Worm (Caenorhabditis elegans) whole organism, L4 larva: Measurements from ENCODE around the gene coa-1.

Experiments used
- R02D3.7 ChIP-seq: fragments of 150-350 bp; sonication (generic microtip); optimal IDR thresholded peaks from 3 replicates; lab custom pipeline; 2014; ENCODE audit warnings: missing biosample characterization, missing genetic modification characterization
- Y105C5A.15 ChIP-seq: fragments of 200-800 bp; sonication (Bioruptor generic); IDR thresholded peaks from 2 replicates; pipeline ENCODE4 v1.3.6; 2022; ENCODE audit warnings: missing genetic modification characterization, missing compliant biosample characterization
- Y75B8A.6 ChIP-seq: fragments of 200-800 bp; sonication (Bioruptor generic); IDR thresholded peaks from 2 replicates; pipeline ENCODE4 v1.3.6; 2022; ENCODE audit warnings: missing genetic modification reagents, missing genetic modification characterization, missing compliant biosample characterization
- aha-1 ChIP-seq: fragments of 150-350 bp; peaks from one replicate; lab custom pipeline; 2014; ENCODE audit warnings: missing biosample characterization, missing genetic modification characterization
- ceh-82 ChIP-seq: sonication (generic microtip); optimal IDR thresholded peaks from 2 replicates; lab custom pipeline; 2017; ENCODE audit warnings: missing biosample characterization, missing genetic modification characterization
- ctbp-1 ChIP-seq: fragments of 200-800 bp; sonication (Bioruptor generic); IDR thresholded peaks from 2 replicates; pipeline ENCODE4 v1.3.6; 2022; ENCODE audit warnings: missing genetic modification reagents, missing genetic modification characterization, missing compliant biosample characterization
- daf-16 ChIP-seq, 3 experiments: sonication (generic microtip); optimal IDR thresholded peaks; 2 replicates each; lab custom pipeline; 2016 to 2017; ENCODE audit warnings: missing genetic modification characterization in 3 of 3, missing genetic modification reagents in 3 of 3, mild to moderate bottlenecking in 2 of 3, missing compliant biosample characterization in 2 of 3, missing biosample characterization in 1 of 3, moderate library complexity in 1 of 3
- daf-19 ChIP-seq: fragments of 200-800 bp; sonication (Bioruptor generic); conservative IDR thresholded peaks from 2 replicates; pipeline ENCODE4 v1.3.6; 2022; ENCODE audit warnings: missing genetic modification characterization, missing compliant biosample characterization
- dmd-6 ChIP-seq: fragments of 200-800 bp; sonication (Bioruptor generic); IDR thresholded peaks from 2 replicates; pipeline ENCODE4 v1.3.6; 2022; ENCODE audit warnings: missing genetic modification reagents, missing genetic modification characterization, missing compliant biosample characterization
- dmd-9 ChIP-seq: fragments of 200-800 bp; sonication (Bioruptor generic); IDR thresholded peaks from 2 replicates; pipeline ENCODE4 v1.3.6; 2022; ENCODE audit warnings: missing genetic modification reagents, missing genetic modification characterization, missing compliant biosample characterization
- dpl-1 ChIP-seq: fragments of 150-350 bp; optimal IDR thresholded peaks from 2 replicates; lab custom pipeline; 2014; ENCODE audit warnings: missing biosample characterization, missing genetic modification reagents, missing genetic modification characterization
- dve-1 ChIP-seq: sonication (generic microtip); optimal IDR thresholded peaks from 2 replicates; lab custom pipeline; 2017; ENCODE audit warnings: antibody characterized with exemption, mild to moderate bottlenecking, missing genetic modification characterization, missing compliant biosample characterization; ENCODE audit not compliant: insufficient read depth
- egl-27 ChIP-seq: sonication (generic microtip); optimal IDR thresholded peaks from 3 replicates; lab custom pipeline; 2017; ENCODE audit warnings: missing biosample characterization, missing genetic modification reagents, missing genetic modification characterization
- fkh-10 ChIP-seq: fragments of 150-350 bp; optimal IDR thresholded peaks from 2 replicates; lab custom pipeline; 2014; ENCODE audit warnings: missing biosample characterization, missing genetic modification reagents, missing genetic modification characterization
- gei-8 ChIP-seq: fragments of 200-800 bp; sonication (Bioruptor generic); optimal IDR thresholded peaks from 2 replicates; lab custom pipeline; 2018; ENCODE audit warnings: mild to moderate bottlenecking, missing genetic modification characterization, missing compliant biosample characterization
- hlh-11 ChIP-seq: fragments of 200-800 bp; sonication (Bioruptor generic); optimal IDR thresholded peaks from 2 replicates; lab custom pipeline; 2018; ENCODE audit warnings: mild to moderate bottlenecking, missing genetic modification characterization, missing compliant biosample characterization
- lim-7 ChIP-seq: fragments of 200-800 bp; sonication (Bioruptor generic); IDR thresholded peaks from 2 replicates; pipeline ENCODE4 v1.3.6; 2022; ENCODE audit warnings: missing genetic modification characterization, missing compliant biosample characterization
- lin-29 ChIP-seq: fragments of 200-800 bp; sonication (Bioruptor generic); IDR thresholded peaks from 2 replicates; pipeline ENCODE4 v1.3.6; 2022; ENCODE audit warnings: missing genetic modification reagents, missing genetic modification characterization, missing compliant biosample characterization
- lin-38 ChIP-seq: fragments of 200-800 bp; sonication (Bioruptor generic); IDR thresholded peaks from 2 replicates; pipeline ENCODE4 v1.3.6; 2022; ENCODE audit warnings: missing genetic modification reagents, missing genetic modification characterization, missing compliant biosample characterization
- madf-5 ChIP-seq, 2 experiments: fragments of 200-800 bp; sonication (Bioruptor generic); IDR thresholded peaks; 2 replicates each; pipeline ENCODE4 v1.3.6; 2022; ENCODE audit warnings: missing compliant biosample characterization in 2 of 2, missing genetic modification characterization in 2 of 2
- madf-9 ChIP-seq: fragments of 200-800 bp; sonication (Bioruptor generic); conservative IDR thresholded peaks from 2 replicates; pipeline ENCODE4 v1.3.6; 2022; ENCODE audit warnings: missing genetic modification reagents, missing genetic modification characterization, missing compliant biosample characterization
- mes-2 ChIP-seq: sonication (generic microtip); optimal IDR thresholded peaks from 2 replicates; lab custom pipeline; 2016; ENCODE audit warnings: missing genotype, mild to moderate bottlenecking, missing genetic modification characterization, missing compliant biosample characterization; ENCODE audit not compliant: poor library complexity, severe bottlenecking
- nhr-102 ChIP-seq: sonication (generic microtip); optimal IDR thresholded peaks from 2 replicates; lab custom pipeline; 2016; ENCODE audit warnings: mild to moderate bottlenecking, missing genetic modification characterization, moderate library complexity, missing compliant biosample characterization
- nhr-11 ChIP-seq: fragments of 150-350 bp; optimal IDR thresholded peaks from 2 replicates; lab custom pipeline; 2014; ENCODE audit warnings: missing biosample characterization, missing genetic modification characterization
- nhr-111 ChIP-seq: fragments of 200-800 bp; sonication (Bioruptor generic); optimal IDR thresholded peaks from 2 replicates; lab custom pipeline; 2018; ENCODE audit warnings: mild to moderate bottlenecking, missing genetic modification characterization, missing compliant biosample characterization
- nhr-28 ChIP-seq: fragments of 150-350 bp; optimal IDR thresholded peaks from 2 replicates; lab custom pipeline; 2014; ENCODE audit warnings: missing biosample characterization, missing genetic modification characterization
- nhr-41 ChIP-seq: fragments of 200-800 bp; sonication (Bioruptor generic); IDR thresholded peaks from 2 replicates; pipeline ENCODE4 v1.3.6; 2022; ENCODE audit warnings: missing genetic modification reagents, missing genetic modification characterization, missing compliant biosample characterization
- nhr-48 ChIP-seq: sonication (generic microtip); optimal IDR thresholded peaks from 2 replicates; lab custom pipeline; 2016; ENCODE audit warnings: mild to moderate bottlenecking, missing genetic modification characterization, missing compliant biosample characterization
- nhr-76 ChIP-seq: fragments of 150-350 bp; optimal IDR thresholded peaks from 2 replicates; lab custom pipeline; 2014; ENCODE audit warnings: missing biosample characterization, missing genetic modification characterization
- nhr-77 ChIP-seq: fragments of 150-350 bp; optimal IDR thresholded peaks from 2 replicates; lab custom pipeline; 2014; ENCODE audit warnings: missing biosample characterization, missing genetic modification characterization
- php-3 ChIP-seq: fragments of 200-800 bp; sonication (Bioruptor generic); IDR thresholded peaks from 2 replicates; pipeline ENCODE4 v1.3.6; 2022; ENCODE audit warnings: missing genetic modification reagents, missing genetic modification characterization, missing compliant biosample characterization
- pqm-1 ChIP-seq: sonication (generic microtip); optimal IDR thresholded peaks from 2 replicates; lab custom pipeline; 2017; ENCODE audit warnings: missing biosample characterization, missing genetic modification characterization
- rbr-2 ChIP-seq: sonication (generic microtip); optimal IDR thresholded peaks from 2 replicates; lab custom pipeline; 2016; ENCODE audit warnings: missing genotype, missing genetic modification characterization, missing compliant biosample characterization
- saeg-2 ChIP-seq: fragments of 200-800 bp; sonication (Bioruptor generic); IDR thresholded peaks from 2 replicates; pipeline ENCODE4 v1.3.6; 2022; ENCODE audit warnings: missing genetic modification reagents, missing genetic modification characterization, missing compliant biosample characterization
- skn-1 ChIP-seq: fragments of 150-350 bp; optimal IDR thresholded peaks from 2 replicates; lab custom pipeline; 2014; ENCODE audit warnings: missing biosample characterization, missing genetic modification characterization
- tag-97 ChIP-seq: fragments of 200-800 bp; sonication (Bioruptor generic); IDR thresholded peaks from 2 replicates; pipeline ENCODE4 v1.3.6; 2022; ENCODE audit warnings: missing genetic modification characterization, missing compliant biosample characterization
- tra-1 ChIP-seq: fragments of 200-800 bp; sonication (Bioruptor generic); IDR thresholded peaks from 2 replicates; pipeline ENCODE4 v1.3.6; 2022; ENCODE audit warnings: missing genetic modification reagents, missing genetic modification characterization, missing compliant biosample characterization
- unc-62 ChIP-seq, 3 experiments: fragments of 150-350 bp in 1 of 3; sonication (generic microtip); optimal IDR thresholded peaks in 2 of 3; peaks in 1 of 3; 1 replicate in 1 of 3; 2 replicates in 2 of 3; lab custom pipeline; 2014 to 2017; ENCODE audit warnings: missing biosample characterization in 3 of 3, missing genetic modification characterization in 3 of 3, missing genetic modification reagents in 3 of 3, missing genotype in 1 of 3
- zfp-2 ChIP-seq: sonication (generic microtip); optimal IDR thresholded peaks from 2 replicates; lab custom pipeline; 2016; ENCODE audit warnings: mild to moderate bottlenecking, missing genetic modification characterization, missing compliant biosample characterization
- ztf-7 ChIP-seq: fragments of 150-350 bp; optimal IDR thresholded peaks from 2 replicates; lab custom pipeline; 2014; ENCODE audit warnings: missing biosample characterization, missing genetic modification characterization

Gene coa-1

DNA sequence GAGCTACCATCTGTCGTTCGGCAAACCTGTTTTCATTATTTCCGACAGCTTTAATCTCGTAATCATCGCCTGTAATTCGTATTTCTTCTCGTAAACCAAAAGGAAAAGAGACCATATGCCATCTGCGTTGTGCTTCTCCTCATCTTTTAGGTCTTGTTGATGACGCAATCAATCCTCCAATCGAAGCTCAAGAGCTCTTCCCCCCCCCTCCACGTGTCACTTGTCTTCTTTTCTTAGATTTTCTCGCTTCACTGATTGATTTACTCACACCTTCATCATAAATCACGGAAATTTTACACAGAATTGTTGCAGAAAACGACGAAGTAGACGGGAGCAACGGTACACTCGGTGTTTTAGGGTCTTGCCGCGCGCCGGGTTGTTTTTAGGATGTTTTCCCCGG, 26.4 kb upstream of the coa-1 start, which contains the start of gene tcl-2:
Gene tcl-2 (plus strand): TSS at position 388 of the 400 bp plus-strand sequence.
- TF ChIP-seq tra-1 (GFP tag; lab: Robert Waterston, UW) (no peak), zfp-2 (tag; lab: Kevin White, UChicago) (no peak)

- TF ChIP-seq ztf-7 (tag; lab: Kevin White, UChicago) (no peak), fkh-10 (no peak), Y75B8A.6 (GFP tag; lab: Robert Waterston, UW) (no peak), nhr-102 (tag; lab: Kevin White, UChicago) (no peak), nhr-28 (tag; lab: Kevin White, UChicago) (no peak), lin-38 (GFP tag; lab: Robert Waterston, UW) (no peak), nhr-111 (no peak), nhr-77 (tag; lab: Kevin White, UChicago) (no peak), dmd-9 (GFP tag; lab: Robert Waterston, UW) (no peak), nhr-48 (tag; lab: Kevin White, UChicago) (no peak), daf-19 (GFP tag; lab: Robert Waterston, UW) (no peak)
These were observed 25.4 kb upstream of the coa-1 start for ce11 chrIV:179700-180099.

DNA sequence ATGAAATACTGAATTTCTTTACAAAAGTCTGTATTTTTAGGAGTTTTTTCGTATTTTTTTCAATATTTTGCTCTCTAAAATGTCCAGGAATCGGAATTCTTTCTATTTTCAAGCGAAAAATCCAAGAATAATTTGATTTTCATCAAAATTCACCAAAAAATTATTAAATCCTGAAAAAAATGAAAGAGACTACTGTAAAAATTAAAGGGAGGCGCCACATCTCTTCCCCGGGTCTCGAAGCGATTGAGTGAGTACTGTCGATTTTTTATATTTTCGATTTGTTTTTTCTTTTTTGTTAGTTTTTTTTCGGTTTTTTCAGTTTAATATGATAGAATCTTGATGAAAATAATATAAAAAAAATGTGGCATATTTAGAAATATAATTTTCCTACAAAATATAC, 21.6 kb upstream of the coa-1 start:
- no peak for TF ChIP-seq gei-8 (GFP tag; lab: Kevin White, UChicago)
- TF ChIP-seq nhr-41 (GFP tag; lab: Robert Waterston, UW), result no peak
- TF ChIP-seq aha-1 (tag; lab: Kevin White, UChicago), result peak; percentile 59

DNA sequence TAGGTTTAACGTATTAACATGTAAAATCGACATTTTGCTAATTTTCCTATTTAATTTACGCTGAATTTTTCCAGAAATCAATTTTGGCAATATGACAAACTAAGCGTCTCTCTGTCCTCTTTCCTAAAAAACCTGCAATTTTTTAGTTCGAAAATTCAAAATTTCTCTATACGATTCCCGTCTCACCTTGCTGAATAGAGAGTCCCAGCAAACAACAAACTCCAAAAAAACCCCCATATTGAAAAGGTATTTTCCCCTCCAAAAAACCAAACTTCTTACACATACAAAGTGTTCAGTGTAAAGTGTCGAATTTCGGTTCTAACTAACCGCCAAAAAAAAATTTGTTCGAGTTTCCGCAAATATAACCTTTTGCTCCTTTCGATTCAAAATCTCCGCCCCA, 20.9 kb upstream of the coa-1 start, which contains the start of gene pnc-1:
Gene pnc-1 (plus strand): TSS at position 301 of the 400 bp plus-strand sequence.
- TF ChIP-seq unc-62 (GFP tag; optimal IDR thresholded peaks at IDR 0.05 in 1 of 2; lab: Kevin White, UChicago) (peak in 1 of 2 experiments; percentile 63), unc-62 (tag; optimal IDR thresholded peaks at IDR 0.05; lab: Kevin White, UChicago) (no peak), nhr-76 (tag; lab: Kevin White, UChicago) (no peak)

ce11 chrIV:186110-186509, 19.0 kb upstream of the coa-1 start:
- peak; percentile 13 for TF ChIP-seq rbr-2 (tag; lab: Kevin White, UChicago)
- peak; percentile 31 for TF ChIP-seq nhr-11 (tag; lab: Kevin White, UChicago)
- TF ChIP-seq nhr-111, result no peak
- TF ChIP-seq aha-1 (tag; lab: Kevin White, UChicago), result peak; percentile 5
- TF ChIP-seq tag-97, result no peak
- no peak for TF ChIP-seq lim-7 (GFP tag; lab: Robert Waterston, UW)
- no peak for TF ChIP-seq skn-1 (tag; lab: Kevin White, UChicago)

- no peak for TF ChIP-seq ceh-82
- no peak for TF ChIP-seq daf-16 (GFP tag; optimal IDR thresholded peaks at IDR 0.05; lab: Kevin White, UChicago)
- TF ChIP-seq daf-16 (tag; optimal IDR thresholded peaks at IDR 0.05; lab: Kevin White, UChicago), result peak; percentile 23
- no peak for TF ChIP-seq R02D3.7
- no peak for TF ChIP-seq egl-27 (tag; lab: Kevin White, UChicago)
- TF ChIP-seq ztf-7 (tag; lab: Kevin White, UChicago), result no peak
- no peak for TF ChIP-seq dpl-1 (GFP tag; lab: Kevin White, UChicago)
- no peak for TF ChIP-seq Y105C5A.15 (GFP tag; lab: Robert Waterston, UW)
- TF ChIP-seq dve-1 (tag; lab: Kevin White, UChicago), result peak; percentile 3
- TF ChIP-seq daf-19 (GFP tag; lab: Robert Waterston, UW), result no peak
- peak; percentile 52 for TF ChIP-seq php-3 (GFP tag; lab: Robert Waterston, UW)
- no peak for TF ChIP-seq mes-2 (tag; lab: Kevin White, UChicago)
- peak in 1 of 2 experiments; percentile 25 for TF ChIP-seq unc-62 (GFP tag; optimal IDR thresholded peaks at IDR 0.05 in 1 of 2; lab: Kevin White, UChicago)
- TF ChIP-seq unc-62 (tag; optimal IDR thresholded peaks at IDR 0.05; lab: Kevin White, UChicago), result no peak
- TF ChIP-seq dmd-6 (GFP tag; lab: Robert Waterston, UW), result peak; percentile 67; the same call in 1 of the 2 replicates
- TF ChIP-seq nhr-41 (GFP tag; lab: Robert Waterston, UW), result 0 out of 2 replicates have a peak, but pooled peaks have one; percentile 43
- TF ChIP-seq ctbp-1 (GFP tag; lab: Robert Waterston, UW), result no peak
- TF ChIP-seq madf-5 (GFP tag; IDR thresholded peaks at IDR 0.05; lab: Robert Waterston, UW), result no peak
- no peak for TF ChIP-seq saeg-2
- no peak for TF ChIP-seq madf-9 (GFP tag; lab: Robert Waterston, UW)
- peak; percentile 10 for TF ChIP-seq aha-1 (tag; lab: Kevin White, UChicago)
- no peak for TF ChIP-seq lin-29
- TF ChIP-seq pqm-1, result peak; percentile 8
- peak; percentile 57 for TF ChIP-seq hlh-11 (tag; lab: Kevin White, UChicago)
These were observed 17.8 kb upstream of the coa-1 start for ce11 chrIV:187336-187735.
